Worm (Caenorhabditis elegans): ENCODE results near the gene K02E2.6.

DNA sequence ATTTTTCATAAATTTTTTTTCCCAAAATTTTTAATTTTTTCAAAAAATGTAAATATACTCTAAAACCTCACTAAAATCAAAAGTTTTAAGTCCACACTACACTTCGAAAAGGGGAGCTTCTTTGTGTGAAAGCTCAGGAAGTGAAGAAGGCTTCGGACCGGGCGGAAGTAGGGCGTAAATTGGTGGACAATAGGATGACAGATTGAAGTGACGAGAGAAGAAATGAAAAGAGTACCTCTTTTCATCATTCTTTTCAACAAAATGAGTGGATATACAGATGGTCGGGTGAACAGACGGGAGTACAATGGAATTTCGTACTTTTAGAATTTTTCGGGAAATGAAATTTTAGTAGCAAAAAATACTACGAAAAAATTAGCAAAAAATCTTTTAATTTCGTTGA, 41.5 kb upstream of the K02E2.6 start:
- no peak for TF ChIP-seq nhr-84 (tag; optimal IDR thresholded peaks at IDR 0.05)
- no peak for TF ChIP-seq zip-4 (GFP tag; optimal IDR thresholded peaks at IDR 0.05)
- TF ChIP-seq unc-62 (GFP tag; optimal IDR thresholded peaks at IDR 0.05): no peak
- TF ChIP-seq aly-2 (tag; optimal IDR thresholded peaks at IDR 0.05): no peak
- no peak for TF ChIP-seq jun-1 (tag; optimal IDR thresholded peaks at IDR 0.05)
- TF ChIP-seq ztf-11 (tag; optimal IDR thresholded peaks at IDR 0.05): no peak

Measured in whole organism, L1 larva.